Fruit fly (Drosophila melanogaster) whole organism, pupa: ENCODE results near the gene CG9664.

Source experiments
- CG15710 ChIP-seq: fragments of 200-800 bp; sonication (Bioruptor generic); optimal IDR thresholded peaks from 2 replicates; lab custom pipeline; 2018; ENCODE audit warnings: missing biosample characterization, mild to moderate bottlenecking, missing genetic modification characterization, moderate library complexity
- CG17806 ChIP-seq: fragments of 200-800 bp; sonication (Bioruptor generic); optimal IDR thresholded peaks from 2 replicates; lab custom pipeline; 2018; ENCODE audit warnings: missing biosample characterization, mild to moderate bottlenecking, missing genetic modification characterization, moderate library complexity
- CG8301 ChIP-seq: fragments of 200-800 bp; sonication (Bioruptor generic); optimal IDR thresholded peaks from 2 replicates; lab custom pipeline; 2018; ENCODE audit warnings: missing biosample characterization, mild to moderate bottlenecking, missing genetic modification characterization
- fd96Ca ChIP-seq: fragments of 200-800 bp; sonication (Bioruptor generic); IDR thresholded peaks from 3 replicates; pipeline ENCODE4 v1.3.6; 2022; ENCODE audit warnings: missing biosample characterization, missing genetic modification characterization
- rn ChIP-seq: fragments of 200-800 bp; sonication (Bioruptor generic); IDR thresholded peaks from 2 replicates; pipeline ENCODE4 v1.3.6; 2022; ENCODE audit warnings: missing biosample characterization, missing genetic modification characterization

dm6 chr2L:3307189-3307588, 12.7 kb upstream of the CG9664 start:
- TF ChIP-seq CG8301 (tag; lab: Kevin White, UChicago) (no peak), CG15710 (tag; lab: Kevin White, UChicago) (no peak), fd96Ca (GFP tag; lab: Robert Waterston, UW) (no peak), rn (GFP tag; lab: Robert Waterston, UW) (no peak), CG17806 (tag; lab: Kevin White, UChicago) (no peak)
